Worm (Caenorhabditis elegans) whole organism, L1 larva: ENCODE measurements around the gene clec-224.
A peak's percentile ranks its signal among the peaks of the same experiment; 100 is the strongest.

Source experiments
- C04F5.9 ChIP-seq: sonication (generic microtip); optimal IDR thresholded peaks from 2 replicates; lab custom pipeline; 2016; ENCODE audit warnings: missing genetic modification characterization, missing compliant biosample characterization
- C16A3.4 ChIP-seq: fragments of 150-350 bp; optimal IDR thresholded peaks from 2 replicates; lab custom pipeline; 2014; ENCODE audit warnings: missing biosample characterization, missing genetic modification characterization
- C34B4.2 ChIP-seq: sonication (generic microtip); optimal IDR thresholded peaks from 2 replicates; lab custom pipeline; 2017; ENCODE audit warnings: mild to moderate bottlenecking, missing genetic modification characterization, missing compliant biosample characterization
- F16B12.6 ChIP-seq: fragments of 150-350 bp; optimal IDR thresholded peaks from 2 replicates; lab custom pipeline; 2014; ENCODE audit warnings: missing biosample characterization, missing genetic modification characterization
- alr-1 ChIP-seq: fragments of 200-800 bp; sonication (Bioruptor generic); optimal IDR thresholded peaks from 2 replicates; lab custom pipeline; 2018; ENCODE audit warnings: borderline replicate concordance, mild to moderate bottlenecking, missing genetic modification characterization, missing compliant biosample characterization
- ceh-63 ChIP-seq: fragments of 200-800 bp; sonication (Bioruptor generic); optimal IDR thresholded peaks from 2 replicates; lab custom pipeline; 2018; ENCODE audit warnings: mild to moderate bottlenecking, missing genetic modification characterization, missing compliant biosample characterization
- ceh-82 ChIP-seq, 3 experiments: fragments of 150-350 bp in 1 of 3; sonication (generic microtip) in 2 of 3; optimal IDR thresholded peaks; 2 replicates each; lab custom pipeline; 2014 to 2017; ENCODE audit warnings: missing biosample characterization in 3 of 3, missing genetic modification characterization in 3 of 3
- ceh-88 ChIP-seq: fragments of 200-800 bp; sonication (Bioruptor generic); IDR thresholded peaks from 2 replicates; pipeline ENCODE4 v1.3.6; 2022; ENCODE audit warnings: missing genetic modification characterization, missing compliant biosample characterization
- ceh-90 ChIP-seq: sonication (generic microtip); optimal IDR thresholded peaks from 2 replicates; lab custom pipeline; 2016; ENCODE audit warnings: missing genetic modification characterization, missing compliant biosample characterization
- ces-1 ChIP-seq: fragments of 150-350 bp; optimal IDR thresholded peaks from 2 replicates; lab custom pipeline; 2014; ENCODE audit warnings: missing biosample characterization, missing genetic modification reagents, missing genetic modification characterization
- dpl-1 ChIP-seq, 3 experiments: fragments of 150-350 bp in 2 of 3; sonication (generic microtip) in 1 of 3; optimal IDR thresholded peaks; 2 replicates each; lab custom pipeline; 2014 to 2017; ENCODE audit warnings: missing biosample characterization in 3 of 3, missing genetic modification characterization in 3 of 3, missing genetic modification reagents in 3 of 3
- dsc-1 ChIP-seq: sonication (generic microtip); optimal IDR thresholded peaks from 2 replicates; lab custom pipeline; 2016; ENCODE audit warnings: mild to moderate bottlenecking, missing genetic modification characterization, missing compliant biosample characterization
- elt-2 ChIP-seq: sonication (generic microtip); optimal IDR thresholded peaks from 2 replicates; lab custom pipeline; 2016; ENCODE audit warnings: missing genetic modification characterization, mild to moderate bottlenecking, inconsistent platforms, missing compliant biosample characterization, missing genetic modification reagents
- elt-3 ChIP-seq, 6 experiments: fragments of 150-350 bp in 1 of 6; sonication (generic microtip); optimal IDR thresholded peaks; 2 replicates each; lab custom pipeline; 2017 to 2018; ENCODE audit warnings: missing biosample characterization in 6 of 6, missing genetic modification characterization in 6 of 6, inconsistent platforms in 1 of 6
- ets-5 ChIP-seq: fragments of 200-800 bp; sonication (Bioruptor generic); IDR thresholded peaks from 2 replicates; pipeline ENCODE4 v1.3.6; 2022; ENCODE audit warnings: missing genetic modification characterization, missing compliant biosample characterization
- fkh-8 ChIP-seq: sonication (generic microtip); optimal IDR thresholded peaks from 2 replicates; lab custom pipeline; 2016; ENCODE audit warnings: mild to moderate bottlenecking, missing genetic modification characterization, missing compliant biosample characterization
- fos-1 ChIP-seq: fragments of 150-350 bp; optimal IDR thresholded peaks from 2 replicates; lab custom pipeline; 2014; ENCODE audit warnings: missing biosample characterization, missing genetic modification characterization
- grh-1 ChIP-seq: fragments of 200-800 bp; sonication (Bioruptor generic); IDR thresholded peaks from 2 replicates; pipeline ENCODE4 v1.3.6; 2022; ENCODE audit warnings: missing genetic modification reagents, missing genetic modification characterization, missing compliant biosample characterization
- hlh-17 ChIP-seq: fragments of 200-800 bp; sonication (Bioruptor generic); optimal IDR thresholded peaks from 2 replicates; lab custom pipeline; 2018; ENCODE audit warnings: missing genetic modification characterization, mild to moderate bottlenecking, missing compliant biosample characterization, moderate library complexity, borderline replicate concordance
- lin-13 ChIP-seq: fragments of 150-350 bp; optimal IDR thresholded peaks from 2 replicates; lab custom pipeline; 2014; ENCODE audit warnings: missing biosample characterization, missing genetic modification reagents, missing genetic modification characterization
- lin-15B ChIP-seq: fragments of 150-350 bp; sonication (generic microtip); optimal IDR thresholded peaks from 3 replicates; lab custom pipeline; 2014; ENCODE audit warnings: missing biosample characterization, missing genetic modification characterization
- lir-3 ChIP-seq: sonication (generic microtip); optimal IDR thresholded peaks from 2 replicates; lab custom pipeline; 2016; ENCODE audit warnings: mild to moderate bottlenecking, missing genetic modification characterization, moderate library complexity, missing compliant biosample characterization; ENCODE audit not compliant: poor library complexity
- mab-9 ChIP-seq: fragments of 200-800 bp; sonication (Bioruptor generic); IDR thresholded peaks from 2 replicates; pipeline ENCODE4 v1.3.6; 2022; ENCODE audit warnings: missing genetic modification reagents, missing genetic modification characterization, missing compliant biosample characterization
- mdl-1 ChIP-seq, 2 experiments: fragments of 150-350 bp; optimal IDR thresholded peaks; 2 replicates each; lab custom pipeline; 2014 to 2017; ENCODE audit warnings: missing biosample characterization in 2 of 2, missing genetic modification characterization in 2 of 2, inconsistent platforms in 1 of 2
- mep-1 ChIP-seq: fragments of 150-350 bp; optimal IDR thresholded peaks from 2 replicates; lab custom pipeline; 2014; ENCODE audit warnings: missing biosample characterization, missing genetic modification characterization
- nhr-19 ChIP-seq: fragments of 200-800 bp; sonication (Bioruptor generic); conservative IDR thresholded peaks from 2 replicates; pipeline ENCODE4 v1.3.6; 2022; ENCODE audit warnings: missing genetic modification characterization, missing compliant biosample characterization
- nhr-20 ChIP-seq: sonication (generic microtip); optimal IDR thresholded peaks from 2 replicates; lab custom pipeline; 2016; ENCODE audit warnings: mild to moderate bottlenecking, missing genetic modification characterization, missing compliant biosample characterization
- nhr-237 ChIP-seq: fragments of 150-350 bp; optimal IDR thresholded peaks from 2 replicates; lab custom pipeline; 2014; ENCODE audit warnings: missing biosample characterization, missing genetic modification characterization
- nhr-28 ChIP-seq: fragments of 150-350 bp; optimal IDR thresholded peaks from 2 replicates; lab custom pipeline; 2014; ENCODE audit warnings: missing biosample characterization, missing genetic modification characterization
- nhr-47 ChIP-seq: sonication (generic microtip); optimal IDR thresholded peaks from 2 replicates; lab custom pipeline; 2016; ENCODE audit warnings: mild to moderate bottlenecking, missing genetic modification characterization, moderate library complexity, missing compliant biosample characterization
- nhr-76 ChIP-seq: sonication (generic microtip); optimal IDR thresholded peaks from 2 replicates; lab custom pipeline; 2017; ENCODE audit warnings: missing biosample characterization, missing genetic modification characterization
- nhr-77 ChIP-seq: fragments of 150-350 bp; optimal IDR thresholded peaks from 2 replicates; lab custom pipeline; 2014; ENCODE audit warnings: missing biosample characterization, missing genetic modification characterization
- nhr-84 ChIP-seq: sonication (generic microtip); optimal IDR thresholded peaks from 2 replicates; lab custom pipeline; 2017; ENCODE audit warnings: missing biosample characterization, missing genetic modification characterization
- nhr-85 ChIP-seq: sonication (generic microtip); peaks from one replicate; lab custom pipeline; 2016; ENCODE audit warnings: missing genetic modification characterization, inconsistent platforms, missing compliant biosample characterization
- nhr-90 ChIP-seq: sonication (generic microtip); optimal IDR thresholded peaks from 2 replicates; lab custom pipeline; 2016; ENCODE audit warnings: mild to moderate bottlenecking, missing genetic modification characterization, missing compliant biosample characterization; ENCODE audit not compliant: poor library complexity
- pag-3 ChIP-seq: sonication (generic microtip); optimal IDR thresholded peaks from 2 replicates; lab custom pipeline; 2017; ENCODE audit warnings: missing genetic modification characterization, mild to moderate bottlenecking, missing compliant biosample characterization, antibody characterized with exemption, borderline replicate concordance; ENCODE audit not compliant: insufficient read depth
- pax-3 ChIP-seq: fragments of 200-800 bp; sonication (Bioruptor generic); optimal IDR thresholded peaks from 2 replicates; lab custom pipeline; 2018; ENCODE audit warnings: mild to moderate bottlenecking, missing genetic modification characterization, moderate library complexity, missing compliant biosample characterization
- skn-1 ChIP-seq: fragments of 150-350 bp; optimal IDR thresholded peaks from 2 replicates; lab custom pipeline; 2014; ENCODE audit warnings: missing biosample characterization, missing genetic modification characterization
- snpc-4 ChIP-seq: fragments of 150-350 bp; optimal IDR thresholded peaks from 2 replicates; lab custom pipeline; 2014; ENCODE audit warnings: missing biosample characterization, missing genetic modification characterization
- snu-23 ChIP-seq: sonication (generic microtip); optimal IDR thresholded peaks from 2 replicates; lab custom pipeline; 2016; ENCODE audit warnings: missing genetic modification characterization, missing compliant biosample characterization
- sox-4 ChIP-seq: sonication (generic microtip); optimal IDR thresholded peaks from 2 replicates; lab custom pipeline; 2016; ENCODE audit warnings: missing genetic modification characterization, missing compliant biosample characterization
- sptf-1 ChIP-seq: fragments of 150-350 bp; optimal IDR thresholded peaks from 2 replicates; lab custom pipeline; 2014; ENCODE audit warnings: missing biosample characterization, missing genetic modification characterization
- sup-37 ChIP-seq: fragments of 200-800 bp; sonication (Bioruptor generic); optimal IDR thresholded peaks from 2 replicates; lab custom pipeline; 2018; ENCODE audit warnings: mild to moderate bottlenecking, missing genetic modification characterization, missing compliant biosample characterization
- tbx-2 ChIP-seq: sonication (generic microtip); optimal IDR thresholded peaks from 2 replicates; lab custom pipeline; 2016; ENCODE audit warnings: missing genetic modification characterization, missing compliant biosample characterization
- unc-130 ChIP-seq: fragments of 150-350 bp; optimal IDR thresholded peaks from 2 replicates; lab custom pipeline; 2017; ENCODE audit warnings: missing biosample characterization, missing genetic modification characterization, inconsistent platforms
- unc-30 ChIP-seq: sonication (generic microtip); optimal IDR thresholded peaks from 2 replicates; lab custom pipeline; 2017; ENCODE audit warnings: missing biosample characterization, missing genetic modification characterization
- unc-62 ChIP-seq: fragments of 150-350 bp; optimal IDR thresholded peaks from 2 replicates; lab custom pipeline; 2014; ENCODE audit warnings: missing biosample characterization, missing genetic modification reagents, missing genetic modification characterization
- zip-4 ChIP-seq: fragments of 200-800 bp; sonication (Bioruptor generic); optimal IDR thresholded peaks from 2 replicates; lab custom pipeline; 2018; ENCODE audit warnings: mild to moderate bottlenecking, missing genetic modification characterization, moderate library complexity, missing compliant biosample characterization
- ztf-4 ChIP-seq: fragments of 150-350 bp; optimal IDR thresholded peaks from 2 replicates; lab custom pipeline; 2014; ENCODE audit warnings: missing biosample characterization, missing genetic modification characterization

clec-224 gene

ce11 chrV:12190943-12191569 is 11.8 kb upstream of the clec-224 start, which contains the start of gene dpy-30 (continued):
- TF ChIP-seq C04F5.9 (tag; lab: Kevin White, UChicago) (no peak), ces-1 (GFP tag; lab: Kevin White, UChicago) (no peak), nhr-76 (tag; lab: Kevin White, UChicago) (no peak), mep-1 (peak; percentile 88), snu-23 (GFP tag; lab: Kevin White, UChicago) (peak; percentile 79), nhr-237 (tag; lab: Kevin White, UChicago) (no peak), elt-2 (tag; lab: Kevin White, UChicago) (peak; percentile 13), sup-37 (GFP tag; lab: Kevin White, UChicago) (no peak), nhr-47 (tag; lab: Kevin White, UChicago) (peak; percentile 72), nhr-85 (tag; lab: Kevin White, UChicago) (peak; percentile 73), lin-15B (tag; lab: Kevin White, UChicago) (peak; percentile 21), ets-5 (GFP tag; lab: Robert Waterston, UW) (no peak), nhr-90 (tag; lab: Kevin White, UChicago) (peak; percentile 59), F16B12.6 (tag; lab: Kevin White, UChicago) (peak; percentile 95), ceh-90 (no peak), sptf-1 (tag; lab: Kevin White, UChicago) (no peak), pax-3 (tag; lab: Kevin White, UChicago) (no peak), tbx-2 (tag; lab: Kevin White, UChicago) (peak; percentile 61), unc-130 (peak; percentile 75), nhr-84 (tag; lab: Kevin White, UChicago) (no peak), alr-1 (no peak), zip-4 (GFP tag; lab: Kevin White, UChicago) (peak; percentile 26), dsc-1 (peak; percentile 64), ceh-63 (no peak), C16A3.4 (tag; lab: Kevin White, UChicago) (peak; percentile 64), sox-4 (tag; lab: Kevin White, UChicago) (no peak), lin-13 (GFP tag; lab: Kevin White, UChicago) (no peak), snpc-4 (tag; lab: Kevin White, UChicago) (peak; percentile 70), dpl-1 (GFP tag; optimal IDR thresholded peaks at IDR 0.05; lab: Kevin White, UChicago) (peak; percentile 68 to 80 (median 78)), ceh-88 (GFP tag; lab: Robert Waterston, UW) (no peak), mab-9 (GFP tag; lab: Robert Waterston, UW) (no peak), nhr-77 (tag; lab: Kevin White, UChicago) (peak; percentile 41), C34B4.2 (tag; lab: Kevin White, UChicago) (no peak), pag-3 (tag; lab: Kevin White, UChicago) (no peak), grh-1 (no peak), nhr-28 (tag; lab: Kevin White, UChicago) (no peak), ceh-82 (tag; optimal IDR thresholded peaks at IDR 0.05; lab: Kevin White, UChicago) (peak; percentile 27 to 54 (median 45)), lir-3 (peak; percentile 29), nhr-20 (peak; percentile 75), unc-62 (no peak), skn-1 (tag; lab: Kevin White, UChicago) (no peak), hlh-17 (GFP tag; lab: Kevin White, UChicago) (no peak), unc-30 (no peak), elt-3 (tag; optimal IDR thresholded peaks at IDR 0.05; lab: Kevin White, UChicago) (peak in 2 of 6 experiments; percentile 10 to 22), ztf-4 (peak; percentile 4), fkh-8 (tag; lab: Kevin White, UChicago) (peak; percentile 31), nhr-19 (peak; percentile 59; the same call in 1 of the 2 replicates), mdl-1 (tag; optimal IDR thresholded peaks at IDR 0.05; lab: Kevin White, UChicago) (peak in 1 of 2 experiments; percentile 32), fos-1 (tag; lab: Kevin White, UChicago) (peak; percentile 7)
